Fruit fly (Drosophila melanogaster) whole organism, embryonic: Measurements from ENCODE around the gene wfs1.
A peak's percentile ranks its signal among the peaks of the same experiment; 100 is the strongest.

Source experiments
- ATbp ChIP-seq: fragments of 200-800 bp; sonication (Bioruptor generic); optimal IDR thresholded peaks from 2 replicates; lab custom pipeline; 2017; ENCODE audit warnings: missing biosample characterization, mild to moderate bottlenecking, missing genetic modification characterization, missing genetic modification reagents
- Adf1 ChIP-seq: fragments of 200-800 bp; sonication (Bioruptor generic); IDR thresholded peaks from 2 replicates; pipeline ENCODE4 v1.3.6; 2022; ENCODE audit warnings: missing biosample characterization, missing genetic modification characterization
- Aef1 ChIP-seq: fragments of 200-800 bp; sonication (Bioruptor generic); IDR thresholded peaks from 3 replicates; pipeline ENCODE4 v1.3.6; 2022; ENCODE audit warnings: missing biosample characterization, missing genetic modification characterization
- BtbVII ChIP-seq: fragments of 200-800 bp; sonication (Bioruptor generic); optimal IDR thresholded peaks from 3 replicates; lab custom pipeline; 2017; ENCODE audit warnings: missing biosample characterization, mild to moderate bottlenecking, missing genetic modification characterization
- CG10366 ChIP-seq: fragments of 200-800 bp; sonication (Bioruptor generic); IDR thresholded peaks from 2 replicates; pipeline ENCODE4 v1.3.6; 2022; ENCODE audit warnings: missing biosample characterization, missing genetic modification characterization
- CG10462 ChIP-seq: fragments of 200-800 bp; sonication (Bioruptor generic); optimal IDR thresholded peaks from 2 replicates; lab custom pipeline; 2016; ENCODE audit warnings: missing biosample characterization, missing genetic modification characterization
- CG10959 ChIP-seq: fragments of 200-800 bp; sonication (Bioruptor generic); IDR thresholded peaks from 2 replicates; pipeline ENCODE4 v1.3.6; 2022; ENCODE audit warnings: missing biosample characterization, missing genetic modification characterization
- CG11093 ChIP-seq: fragments of 200-800 bp; sonication (Bioruptor generic); IDR thresholded peaks from 3 replicates; pipeline ENCODE4 v1.3.6; 2022; ENCODE audit warnings: missing biosample characterization, missing genetic modification characterization
- CG11504 ChIP-seq: fragments of 200-800 bp; sonication (Bioruptor generic); optimal IDR thresholded peaks from 3 replicates; lab custom pipeline; 2019; ENCODE audit warnings: missing biosample characterization, mild to moderate bottlenecking, missing genetic modification characterization, moderate library complexity
- CG11695 ChIP-seq: fragments of 200-800 bp; sonication (Bioruptor generic); IDR thresholded peaks from 3 replicates; pipeline ENCODE4 v1.3.6; 2022; ENCODE audit warnings: missing biosample characterization, missing genetic modification characterization
- CG12219 ChIP-seq: fragments of 200-800 bp; sonication (Bioruptor generic); optimal IDR thresholded peaks from 3 replicates; lab custom pipeline; 2018; ENCODE audit warnings: missing biosample characterization, mild to moderate bottlenecking, missing genetic modification characterization
- CG12299 ChIP-seq: fragments of 200-800 bp; sonication (Bioruptor generic); optimal IDR thresholded peaks from 2 replicates; lab custom pipeline; 2018; ENCODE audit warnings: missing biosample characterization, mild to moderate bottlenecking, missing genetic modification characterization
- CG14860 ChIP-seq: fragments of 200-800 bp; sonication (Bioruptor generic); IDR thresholded peaks from 3 replicates; pipeline ENCODE4 v1.3.6; 2022; ENCODE audit warnings: missing biosample characterization, missing genetic modification characterization; ENCODE audit not compliant: partially characterized antibody
- CG17328 ChIP-seq: fragments of 200-800 bp; sonication (Bioruptor generic); IDR thresholded peaks from 2 replicates; pipeline ENCODE4 v1.3.6; 2022; ENCODE audit warnings: missing biosample characterization, missing genetic modification characterization
- CG17359 ChIP-seq: fragments of 200-800 bp; sonication (Bioruptor generic); optimal IDR thresholded peaks from 3 replicates; lab custom pipeline; 2018; ENCODE audit warnings: missing biosample characterization, mild to moderate bottlenecking, missing genetic modification characterization, moderate library complexity
- CG17802 ChIP-seq: fragments of 200-800 bp; sonication (Bioruptor generic); optimal IDR thresholded peaks from 2 replicates; lab custom pipeline; 2018; ENCODE audit warnings: missing biosample characterization, mild to moderate bottlenecking, missing genetic modification characterization, moderate library complexity
- CG18619 ChIP-seq: fragments of 200-800 bp; sonication (Bioruptor generic); optimal IDR thresholded peaks from 3 replicates; lab custom pipeline; 2017; ENCODE audit warnings: missing biosample characterization, mild to moderate bottlenecking, missing genetic modification characterization
- CG32767 ChIP-seq: fragments of 200-800 bp; sonication (Bioruptor generic); IDR thresholded peaks from 2 replicates; pipeline ENCODE4 v1.3.6; 2022; ENCODE audit warnings: missing biosample characterization, missing genetic modification characterization
- CG4424 ChIP-seq: fragments of 200-800 bp; sonication (Bioruptor generic); optimal IDR thresholded peaks from 3 replicates; lab custom pipeline; 2016; ENCODE audit warnings: missing biosample characterization, missing genetic modification characterization
- CG4707 ChIP-seq: fragments of 200-800 bp; sonication (Bioruptor generic); optimal IDR thresholded peaks from 2 replicates; lab custom pipeline; 2018; ENCODE audit warnings: missing biosample characterization, mild to moderate bottlenecking, missing genetic modification characterization, moderate library complexity
- CG7271 ChIP-seq: fragments of 200-800 bp; sonication (Bioruptor generic); optimal IDR thresholded peaks from 2 replicates; lab custom pipeline; 2018; ENCODE audit warnings: missing biosample characterization, mild to moderate bottlenecking, missing genetic modification characterization, moderate library complexity
- CG9437 ChIP-seq: fragments of 200-800 bp; sonication (Bioruptor generic); optimal IDR thresholded peaks from 2 replicates; lab custom pipeline; 2018; ENCODE audit warnings: missing biosample characterization, mild to moderate bottlenecking, missing genetic modification characterization
- CrebB ChIP-seq: fragments of 200-800 bp; sonication (Bioruptor generic); optimal IDR thresholded peaks from 3 replicates; lab custom pipeline; 2018; ENCODE audit warnings: missing biosample characterization, mild to moderate bottlenecking, missing genetic modification characterization
- E2f1 ChIP-seq: fragments of 200-800 bp; sonication (Bioruptor generic); IDR thresholded peaks from 2 replicates; pipeline ENCODE4 v1.3.6; 2022; ENCODE audit warnings: missing biosample characterization, missing genetic modification characterization
- Fer2 ChIP-seq: fragments of 200-800 bp; sonication (Bioruptor generic); optimal IDR thresholded peaks from 2 replicates; lab custom pipeline; 2018; ENCODE audit warnings: missing biosample characterization, mild to moderate bottlenecking, missing genetic modification characterization, moderate library complexity
- HmgZ ChIP-seq: fragments of 200-800 bp; sonication (Bioruptor generic); optimal IDR thresholded peaks from 2 replicates; lab custom pipeline; 2018; ENCODE audit warnings: missing biosample characterization, mild to moderate bottlenecking, missing genetic modification characterization
- Hmr ChIP-seq: fragments of 200-800 bp; sonication (Bioruptor generic); optimal IDR thresholded peaks from 3 replicates; lab custom pipeline; 2017; ENCODE audit warnings: mild to moderate bottlenecking, missing biosample characterization, missing genetic modification reagents, missing genetic modification characterization
- Myb ChIP-seq: fragments of 200-800 bp; sonication (Bioruptor generic); optimal IDR thresholded peaks from 2 replicates; lab custom pipeline; 2016; ENCODE audit warnings: missing biosample characterization, missing genetic modification characterization
- Stat92E ChIP-seq, 3 experiments: fragments of >200 bp in 2 of 3; fragments of 200-800 bp in 1 of 3; sonication (Bioruptor generic) in 1 of 3; optimal IDR thresholded peaks; 2 replicates each; lab custom pipeline; 2017 to 2019; ENCODE audit warnings: missing biosample characterization in 3 of 3, missing genetic modification characterization in 3 of 3, mild to moderate bottlenecking in 1 of 3, moderate library complexity in 1 of 3
- Usf ChIP-seq: fragments of 200-800 bp; sonication (Bioruptor generic); optimal IDR thresholded peaks from 2 replicates; lab custom pipeline; 2017; ENCODE audit warnings: missing genotype, missing biosample characterization, missing genetic modification characterization
- bcd ChIP-seq: fragments of 200-800 bp; sonication (Bioruptor generic); optimal IDR thresholded peaks from 2 replicates; lab custom pipeline; 2017; ENCODE audit warnings: missing biosample characterization, mild to moderate bottlenecking, missing genetic modification characterization
- ci ChIP-seq: fragments of 200-800 bp; sonication (Bioruptor generic); IDR thresholded peaks from 3 replicates; pipeline ENCODE4 v1.3.6; 2022; ENCODE audit warnings: missing biosample characterization, missing genetic modification characterization
- dmrt11E ChIP-seq: fragments of 200-800 bp; sonication (Bioruptor generic); optimal IDR thresholded peaks from 3 replicates; lab custom pipeline; 2018; ENCODE audit warnings: missing biosample characterization, mild to moderate bottlenecking, missing genetic modification characterization, moderate library complexity
- dmrt99B ChIP-seq: fragments of 200-800 bp; sonication (Bioruptor generic); optimal IDR thresholded peaks from 2 replicates; lab custom pipeline; 2018; ENCODE audit warnings: missing biosample characterization, mild to moderate bottlenecking, missing genetic modification characterization, moderate library complexity
- grau ChIP-seq: fragments of 200-800 bp; optimal IDR thresholded peaks from 3 replicates; lab custom pipeline; 2019; ENCODE audit warnings: missing biosample characterization, mild to moderate bottlenecking, missing genetic modification characterization, moderate library complexity
- klu ChIP-seq: fragments of 200-800 bp; sonication (Bioruptor generic); IDR thresholded peaks from 2 replicates; pipeline ENCODE4 v1.3.6; 2022; ENCODE audit warnings: missing biosample characterization, missing genetic modification characterization
- lola ChIP-seq, 3 experiments: fragments of >200 bp in 2 of 3; fragments of 200-800 bp in 1 of 3; sonication (Bioruptor generic) in 1 of 3; optimal IDR thresholded peaks; 2 replicates each; lab custom pipeline; 2017 to 2019; ENCODE audit warnings: missing biosample characterization in 3 of 3, missing genetic modification characterization in 3 of 3, mild to moderate bottlenecking in 1 of 3, moderate library complexity in 1 of 3
- pan ChIP-seq, 4 experiments: fragments of >200 bp in 3 of 4; fragments of 200-800 bp in 1 of 4; sonication (Bioruptor generic) in 1 of 4; optimal IDR thresholded peaks in 3 of 4; IDR thresholded peaks in 1 of 4; 2 replicates each; pipeline versions ENCODE4 v1.3.6 to Lab custom; 2017 to 2022; ENCODE audit warnings: missing biosample characterization in 2 of 4, missing genetic modification characterization in 2 of 4, mixed read lengths in 1 of 4
- phol ChIP-seq: fragments of 200-800 bp; sonication (Bioruptor generic); optimal IDR thresholded peaks from 3 replicates; lab custom pipeline; 2018; ENCODE audit warnings: missing biosample characterization, mild to moderate bottlenecking, missing genetic modification characterization, moderate library complexity
- rib ChIP-seq: fragments of 200-800 bp; sonication (Bioruptor generic); IDR thresholded peaks from 2 replicates; pipeline ENCODE4 v1.3.6; 2022; ENCODE audit warnings: missing biosample characterization, missing genetic modification characterization
- run ChIP-seq: fragments of 200-800 bp; sonication (Bioruptor generic); optimal IDR thresholded peaks from 3 replicates; lab custom pipeline; 2018; ENCODE audit warnings: missing biosample characterization, mild to moderate bottlenecking, missing genetic modification characterization
- scrt ChIP-seq: fragments of 200-800 bp; sonication (Bioruptor generic); optimal IDR thresholded peaks from 2 replicates; lab custom pipeline; 2018; ENCODE audit warnings: missing biosample characterization, mild to moderate bottlenecking, missing genetic modification characterization, moderate library complexity
- slp2 ChIP-seq: fragments of 200-800 bp; sonication (Bioruptor generic); optimal IDR thresholded peaks from 2 replicates; lab custom pipeline; 2016; ENCODE audit warnings: missing biosample characterization, missing genetic modification characterization
- stwl ChIP-seq: fragments of 200-800 bp; sonication (Bioruptor generic); optimal IDR thresholded peaks from 3 replicates; lab custom pipeline; 2018; ENCODE audit warnings: missing biosample characterization, mild to moderate bottlenecking, missing genetic modification characterization, moderate library complexity
- sug ChIP-seq: fragments of 200-800 bp; optimal IDR thresholded peaks from 2 replicates; lab custom pipeline; 2019; ENCODE audit warnings: missing biosample characterization, mild to moderate bottlenecking, missing genetic modification characterization, moderate library complexity
- trh ChIP-seq: fragments of 200-800 bp; sonication (Bioruptor generic); optimal IDR thresholded peaks from 2 replicates; lab custom pipeline; 2016; ENCODE audit warnings: missing biosample characterization, missing genetic modification characterization
- unc-4 ChIP-seq: fragments of 200-800 bp; sonication (Bioruptor generic); IDR thresholded peaks from 2 replicates; pipeline ENCODE4 v1.3.6; 2022; ENCODE audit warnings: missing biosample characterization, missing genetic modification characterization; ENCODE audit not compliant: partially characterized antibody
- unpg ChIP-seq: fragments of 200-800 bp; sonication (Bioruptor generic); optimal IDR thresholded peaks from 3 replicates; lab custom pipeline; 2018; ENCODE audit warnings: missing biosample characterization, mild to moderate bottlenecking, missing genetic modification characterization, moderate library complexity

The wfs1 gene

dm6 chr3R:22690311-22690710, at the start of gene wfs1, which contains the start of gene Nup133 (continued):
- TF ChIP-seq CG17359 (tag; lab: Kevin White, UChicago) (peak; percentile 73), unpg (peak; percentile 84), Stat92E (GFP tag; optimal IDR thresholded peaks at IDR 0.05; lab: Kevin White, UChicago) (peak in 1 of 3 experiments; percentile 57), BtbVII (peak; percentile 35), Adf1 (GFP tag; lab: Robert Waterston, UW) (0 out of 2 replicates have a peak, but pooled peaks have one; percentile 31), CG12299 (tag; lab: Kevin White, UChicago) (peak; percentile 82), CG7271 (tag; lab: Kevin White, UChicago) (peak; percentile 70), bcd (GFP tag; lab: Kevin White, UChicago) (peak; percentile 57), Aef1 (GFP tag; lab: Robert Waterston, UW) (no peak; the same call in 2 of the 3 replicates), sug (peak; percentile 84), CG4707 (peak; percentile 15), run (tag; lab: Kevin White, UChicago) (peak; percentile 35), CG10959 (GFP tag; lab: Robert Waterston, UW) (0 out of 2 replicates have a peak, but pooled peaks have one; percentile 37), Hmr (GFP tag; lab: Kevin White, UChicago) (no peak), CG4424 (peak; percentile 68), Usf (GFP tag; lab: Kevin White, UChicago) (peak; percentile 46), scrt (no peak), Myb (peak; percentile 18), phol (tag; lab: Kevin White, UChicago) (peak; percentile 87), CG9437 (GFP tag; lab: Kevin White, UChicago) (peak; percentile 56), CG11504 (no peak), trh (GFP tag; lab: Kevin White, UChicago) (peak; percentile 42), dmrt11E (tag; lab: Kevin White, UChicago) (peak; percentile 87), grau (peak; percentile 88), CG12219 (GFP tag; lab: Kevin White, UChicago) (no peak), E2f1 (GFP tag; lab: Robert Waterston, UW) (peak; percentile 65), pan (optimal IDR thresholded peaks at IDR 0.05; lab: Kevin White, UChicago) (no peak), pan (GFP tag; optimal IDR thresholded peaks at IDR 0.05 in 1 of 2, IDR thresholded peaks at IDR 0.05 in 1 of 2) (peak in 1 of 2 experiments; percentile 70), stwl (tag; lab: Kevin White, UChicago) (peak; percentile 73), CG17328 (peak; percentile 48; the same call in 1 of the 2 replicates), CG10366 (peak; percentile 61), CrebB (tag; lab: Kevin White, UChicago) (peak; percentile 28), slp2 (GFP tag; lab: Kevin White, UChicago) (no peak), lola (GFP tag; optimal IDR thresholded peaks at IDR 0.05; lab: Kevin White, UChicago) (peak in 1 of 3 experiments; percentile 87), dmrt99B (tag; lab: Kevin White, UChicago) (no peak), CG32767 (GFP tag; lab: Robert Waterston, UW) (peak; percentile 65; the same call in 1 of the 2 replicates), CG10462 (GFP tag; lab: Kevin White, UChicago) (peak; percentile 32), unc-4 (GFP tag; lab: Robert Waterston, UW) (peak; percentile 95), CG14860 (GFP tag; lab: Robert Waterston, UW) (peak; percentile 84), ci (GFP tag; lab: Robert Waterston, UW) (0 out of 3 replicates have a peak, but pooled peaks have one; percentile 16), CG11695 (GFP tag; lab: Robert Waterston, UW) (peak; percentile 75; the same call in 2 of the 3 replicates), HmgZ (tag; lab: Kevin White, UChicago) (peak; percentile 79), rib (no peak), CG17802 (tag; lab: Kevin White, UChicago) (peak; percentile 14), CG18619 (GFP tag; lab: Kevin White, UChicago) (peak; percentile 49), CG11093 (no peak), ATbp (GFP tag; lab: Kevin White, UChicago) (peak; percentile 48), klu (GFP tag; lab: Robert Waterston, UW) (peak; percentile 19; the same call in 1 of the 2 replicates), Fer2 (tag; lab: Kevin White, UChicago) (peak; percentile 64)
